Fruit fly (Drosophila melanogaster) whole organism, adult: ENCODE measurements around the gene gdl-ORF39.
A peak's percentile ranks its signal among the peaks of the same experiment; 100 is the strongest.

Experiments
- CG14711 ChIP-seq: fragments of 200-800 bp; sonication (Bioruptor generic); optimal IDR thresholded peaks from 2 replicates; lab custom pipeline; 2018; ENCODE audit warnings: missing biosample characterization, mild to moderate bottlenecking, missing genetic modification characterization, moderate library complexity
- CG1620 ChIP-seq: fragments of 200-800 bp; sonication (Bioruptor generic); optimal IDR thresholded peaks from 2 replicates; lab custom pipeline; 2016; ENCODE audit warnings: missing biosample characterization, missing genetic modification characterization
- CG7101 ChIP-seq: fragments of 200-800 bp; sonication (Bioruptor generic); optimal IDR thresholded peaks from 2 replicates; lab custom pipeline; 2018; ENCODE audit warnings: missing biosample characterization, mild to moderate bottlenecking, missing genetic modification characterization, moderate library complexity
- bab1 ChIP-seq: fragments of 200-800 bp; sonication (Bioruptor generic); optimal IDR thresholded peaks from 3 replicates; lab custom pipeline; 2019; ENCODE audit warnings: missing biosample characterization, mild to moderate bottlenecking, missing genetic modification characterization, moderate library complexity
- pad ChIP-seq: fragments of 200-800 bp; sonication (Bioruptor generic); optimal IDR thresholded peaks from 3 replicates; lab custom pipeline; 2017; ENCODE audit warnings: missing biosample characterization, missing genetic modification characterization, mild to moderate bottlenecking, moderate library complexity, missing genetic modification reagents
- tj ChIP-seq: fragments of 200-800 bp; sonication (Bioruptor generic); optimal IDR thresholded peaks from 3 replicates; lab custom pipeline; 2017; ENCODE audit warnings: missing biosample characterization, mild to moderate bottlenecking, missing genetic modification characterization, moderate library complexity
- toe ChIP-seq: fragments of 200-800 bp; sonication (Bioruptor generic); optimal IDR thresholded peaks from 2 replicates; lab custom pipeline; 2016; ENCODE audit warnings: missing biosample characterization, missing genetic modification characterization

DNA sequence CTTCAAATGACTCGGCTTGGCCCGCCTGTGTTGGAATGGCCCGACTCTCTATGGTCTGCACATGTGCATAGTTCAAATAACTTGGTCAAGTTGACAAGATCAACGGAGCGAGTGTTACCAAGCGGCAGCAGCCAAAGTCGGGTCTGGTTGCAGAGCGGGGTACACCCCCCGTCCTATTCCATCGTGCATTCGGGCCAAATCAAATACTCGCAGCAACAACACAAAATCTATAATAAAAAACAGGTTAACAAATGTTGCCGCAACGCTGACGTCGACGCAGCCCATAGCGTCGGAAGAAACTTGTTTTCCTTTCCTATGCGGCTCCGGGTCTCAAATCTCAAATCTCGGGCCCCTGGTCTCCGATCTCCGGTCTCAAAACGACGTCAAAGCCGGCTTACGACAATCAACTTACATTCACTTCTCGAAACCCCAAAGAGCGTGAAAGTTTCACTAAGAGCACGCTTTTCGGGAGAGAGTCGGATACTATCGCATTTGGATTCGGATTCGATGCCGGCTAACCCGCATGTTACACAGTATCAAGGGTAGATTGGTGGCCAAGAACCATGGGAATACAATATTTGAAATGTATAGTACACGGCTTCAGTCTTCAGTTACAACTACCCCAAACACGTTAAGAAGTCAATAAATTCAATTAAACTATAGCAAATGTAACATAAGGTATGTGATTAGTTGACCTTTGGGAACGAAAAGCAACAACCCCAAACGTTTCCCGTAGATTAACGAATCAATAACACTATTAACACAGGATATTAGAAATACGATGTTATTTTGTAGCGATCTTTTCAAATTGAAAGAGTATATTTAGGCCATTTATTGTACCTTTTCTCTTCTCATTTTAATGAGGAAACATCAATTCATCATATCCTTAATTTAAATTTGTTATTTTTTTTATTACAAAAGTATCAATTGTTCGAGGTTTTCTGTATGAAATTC is 25.3 kb downstream of the gdl-ORF39 start:
- peak; percentile 56 for TF ChIP-seq tj (GFP tag; lab: Kevin White, UChicago)
- TF ChIP-seq pad (GFP tag; lab: Kevin White, UChicago): peak; percentile 40
- peak; percentile 59 for TF ChIP-seq CG7101 (tag; lab: Kevin White, UChicago)
- TF ChIP-seq toe (GFP tag; lab: Kevin White, UChicago): peak; percentile 79
- TF ChIP-seq CG14711 (tag; lab: Kevin White, UChicago): no peak
- TF ChIP-seq bab1: peak; percentile 28
- TF ChIP-seq CG1620: peak; percentile 30
